Fruit fly (Drosophila melanogaster): Measurements from ENCODE around the gene Sik2.

dm6 chrX:2011288-2012120 lies 50.2 kb downstream of the Sik2 start:
- TF ChIP-seq psq (optimal IDR thresholded peaks at IDR 0.05) = no peak
- TF ChIP-seq EcR (GFP tag; optimal IDR thresholded peaks at IDR 0.05) = no peak
- no peak for TF ChIP-seq CG8478 (optimal IDR thresholded peaks at IDR 0.05)
- no peak for TF ChIP-seq usp (GFP tag; optimal IDR thresholded peaks at IDR 0.05)
- no peak for TF ChIP-seq Dll (optimal IDR thresholded peaks at IDR 0.05)
- no peak for TF ChIP-seq pan (optimal IDR thresholded peaks at IDR 0.05)
